Fruit fly (Drosophila melanogaster) whole organism, prepupa: ENCODE measurements around the gene CG11837.

Experiments used
- Blimp-1 ChIP-seq: fragments of 200-800 bp; sonication (Bioruptor generic); optimal IDR thresholded peaks from 3 replicates; lab custom pipeline; 2017; ENCODE audit warnings: missing biosample characterization, missing genetic modification characterization, mild to moderate bottlenecking, moderate library complexity, missing genetic modification reagents
- CG10669 ChIP-seq: fragments of 200-800 bp; sonication (Bioruptor generic); optimal IDR thresholded peaks from 3 replicates; lab custom pipeline; 2018; ENCODE audit warnings: missing biosample characterization, mild to moderate bottlenecking, missing genetic modification characterization, moderate library complexity
- CG11294 ChIP-seq: fragments of 200-800 bp; sonication (Bioruptor generic); IDR thresholded peaks from 2 replicates; pipeline ENCODE4 v1.3.6; 2022; ENCODE audit warnings: missing biosample characterization, missing genetic modification characterization
- CG11762 ChIP-seq: fragments of 200-800 bp; sonication (Bioruptor generic); optimal IDR thresholded peaks from 3 replicates; lab custom pipeline; 2016; ENCODE audit warnings: missing biosample characterization, missing genetic modification characterization; ENCODE audit not compliant: insufficient read depth
- CG11902 ChIP-seq: fragments of 200-800 bp; sonication (Bioruptor generic); optimal IDR thresholded peaks from 3 replicates; lab custom pipeline; 2016; ENCODE audit warnings: missing biosample characterization, missing genetic modification characterization
- CG16779 ChIP-seq: fragments of 200-800 bp; sonication (Bioruptor generic); optimal IDR thresholded peaks from 3 replicates; lab custom pipeline; 2017; ENCODE audit warnings: missing biosample characterization, mild to moderate bottlenecking, missing genetic modification characterization
- CG3032 ChIP-seq: fragments of 200-800 bp; optimal IDR thresholded peaks from 2 replicates; lab custom pipeline; 2019; ENCODE audit warnings: missing biosample characterization, mild to moderate bottlenecking, missing genetic modification characterization, moderate library complexity
- CG32006 ChIP-seq: fragments of 200-800 bp; sonication (Bioruptor generic); optimal IDR thresholded peaks from 3 replicates; lab custom pipeline; 2017; ENCODE audit warnings: missing biosample characterization, mild to moderate bottlenecking, missing genetic modification characterization
- CG3919 ChIP-seq: fragments of 200-800 bp; sonication (Bioruptor generic); optimal IDR thresholded peaks from 3 replicates; lab custom pipeline; 2016; ENCODE audit warnings: missing biosample characterization, missing genetic modification characterization
- CG6854 ChIP-seq: fragments of 200-800 bp; sonication (Bioruptor generic); optimal IDR thresholded peaks from 2 replicates; lab custom pipeline; 2017; ENCODE audit warnings: missing biosample characterization, mild to moderate bottlenecking, missing genetic modification characterization
- CG7368 ChIP-seq: fragments of 200-800 bp; sonication (Bioruptor generic); optimal IDR thresholded peaks from 3 replicates; lab custom pipeline; 2016; ENCODE audit warnings: missing biosample characterization, missing genetic modification characterization
- CG8632 ChIP-seq: fragments of 200-800 bp; sonication (Bioruptor generic); optimal IDR thresholded peaks from 3 replicates; lab custom pipeline; 2016; ENCODE audit warnings: missing biosample characterization, missing genetic modification characterization
- Eip93F ChIP-seq: fragments of 200-800 bp; sonication (Bioruptor generic); optimal IDR thresholded peaks from 2 replicates; lab custom pipeline; 2016; ENCODE audit warnings: missing biosample characterization, mild to moderate bottlenecking, missing genetic modification characterization
- Ets21C ChIP-seq: fragments of 200-800 bp; sonication (Bioruptor generic); optimal IDR thresholded peaks from 3 replicates; lab custom pipeline; 2016; ENCODE audit warnings: missing biosample characterization, missing genetic modification characterization
- Gug ChIP-seq: fragments of 200-800 bp; sonication (Bioruptor generic); IDR thresholded peaks from 2 replicates; pipeline ENCODE4 v1.3.6; 2022; ENCODE audit warnings: missing biosample characterization, missing genetic modification characterization
- Hr38 ChIP-seq: sonication (Bioruptor generic); optimal IDR thresholded peaks from 2 replicates; lab custom pipeline; 2016; ENCODE audit warnings: missing biosample characterization, missing genetic modification characterization
- OdsH ChIP-seq: fragments of 200-800 bp; sonication (Bioruptor generic); optimal IDR thresholded peaks from 3 replicates; lab custom pipeline; 2016; ENCODE audit warnings: missing biosample characterization, missing genetic modification characterization
- Smox ChIP-seq: fragments of 200-800 bp; sonication (Bioruptor generic); optimal IDR thresholded peaks from 3 replicates; lab custom pipeline; 2016; ENCODE audit warnings: missing biosample characterization, missing genetic modification characterization
- Sox14 ChIP-seq: fragments of 200-800 bp; sonication (Bioruptor generic); optimal IDR thresholded peaks from 3 replicates; lab custom pipeline; 2016; ENCODE audit warnings: missing biosample characterization, missing genetic modification characterization
- Sox15 ChIP-seq: fragments of 200-800 bp; sonication (Bioruptor generic); optimal IDR thresholded peaks from 3 replicates; lab custom pipeline; 2016; ENCODE audit warnings: missing biosample characterization, missing genetic modification characterization
- acj6 ChIP-seq: fragments of 200-800 bp; sonication (Bioruptor generic); optimal IDR thresholded peaks from 3 replicates; lab custom pipeline; 2016; ENCODE audit warnings: missing biosample characterization, missing genetic modification characterization
- dac ChIP-seq: fragments of 200-800 bp; sonication (Bioruptor generic); optimal IDR thresholded peaks from 2 replicates; lab custom pipeline; 2017; ENCODE audit warnings: missing biosample characterization, mild to moderate bottlenecking, missing genetic modification characterization
- dsx ChIP-seq: fragments of 200-800 bp; optimal IDR thresholded peaks from 3 replicates; lab custom pipeline; 2019; ENCODE audit warnings: missing biosample characterization, mild to moderate bottlenecking, missing genetic modification characterization, moderate library complexity; ENCODE audit not compliant: poor library complexity, severe bottlenecking
- fd85E ChIP-seq: fragments of 200-800 bp; sonication (Bioruptor generic); optimal IDR thresholded peaks from 3 replicates; lab custom pipeline; 2016; ENCODE audit warnings: missing biosample characterization, missing genetic modification characterization
- net ChIP-seq: fragments of 200-800 bp; sonication (Bioruptor generic); optimal IDR thresholded peaks from 3 replicates; lab custom pipeline; 2016; ENCODE audit warnings: missing biosample characterization, missing genetic modification characterization
- spab ChIP-seq: fragments of 200-800 bp; sonication (Bioruptor generic); optimal IDR thresholded peaks from 2 replicates; lab custom pipeline; 2017; ENCODE audit warnings: missing biosample characterization, mild to moderate bottlenecking, missing genetic modification characterization, missing genetic modification reagents
- ss ChIP-seq, 2 experiments: fragments of 200-800 bp; sonication (Bioruptor generic); optimal IDR thresholded peaks; 2 replicates in 1 of 2; 3 replicates in 1 of 2; lab custom pipeline; 2017 to 2018; ENCODE audit warnings: mild to moderate bottlenecking in 2 of 2, missing biosample characterization in 2 of 2, missing genetic modification characterization in 2 of 2, moderate library complexity in 1 of 2
- svp ChIP-seq: fragments of 200-800 bp; sonication (Bioruptor generic); peaks from one replicate; lab custom pipeline; 2016; ENCODE audit warnings: missing biosample characterization, missing genetic modification characterization
- topi ChIP-seq: fragments of 200-800 bp; sonication (Bioruptor generic); optimal IDR thresholded peaks from 3 replicates; lab custom pipeline; 2016; ENCODE audit warnings: missing biosample characterization, missing genetic modification characterization
- vri ChIP-seq: fragments of 200-800 bp; sonication (Bioruptor generic); optimal IDR thresholded peaks from 3 replicates; lab custom pipeline; 2016; ENCODE audit warnings: missing biosample characterization, mild to moderate bottlenecking, missing genetic modification characterization

Gene CG11837

dm6 chr3R:29096009-29096443 lies 46.7 kb downstream of the CG11837 start (continued):
- no peak for TF ChIP-seq CG32006 (GFP tag; lab: Kevin White, UChicago)
- no peak for TF ChIP-seq acj6 (GFP tag; lab: Kevin White, UChicago)
- peak; percentile 22 for TF ChIP-seq CG6854
- TF ChIP-seq Ets21C (GFP tag; lab: Kevin White, UChicago) = peak; percentile 85
- TF ChIP-seq net (GFP tag; lab: Kevin White, UChicago) = peak; percentile 68
- TF ChIP-seq CG10669 (GFP tag; lab: Kevin White, UChicago) = peak; percentile 87
- peak; percentile 78 for TF ChIP-seq Sox14 (GFP tag; lab: Kevin White, UChicago)
- peak; percentile 50 for TF ChIP-seq CG7368 (GFP tag; lab: Kevin White, UChicago)
- peak; percentile 96 for TF ChIP-seq svp
- no peak for TF ChIP-seq Smox
- peak; percentile 83 for TF ChIP-seq dsx (GFP tag; lab: Kevin White, UChicago)
- TF ChIP-seq vri (GFP tag; lab: Kevin White, UChicago) = no peak
- TF ChIP-seq Blimp-1 (GFP tag; lab: Kevin White, UChicago) = peak; percentile 56
- no peak for TF ChIP-seq OdsH (GFP tag; lab: Kevin White, UChicago)
- TF ChIP-seq Eip93F (GFP tag; lab: Kevin White, UChicago) = peak; percentile 51
- peak; percentile 83 for TF ChIP-seq CG3032
- peak; percentile 37; the same call in 1 of the 2 replicates for TF ChIP-seq Gug (GFP tag; lab: Robert Waterston, UW)
- TF ChIP-seq CG16779 (tag; lab: Kevin White, UChicago) = peak; percentile 53
- TF ChIP-seq ss (GFP tag; optimal IDR thresholded peaks at IDR 0.05; lab: Kevin White, UChicago) = peak in 1 of 2 experiments; percentile 88
- peak; percentile 90 for TF ChIP-seq topi (GFP tag; lab: Kevin White, UChicago)

- TF ChIP-seq CG3919 (GFP tag; lab: Kevin White, UChicago) = no peak
- TF ChIP-seq Sox15 (GFP tag; lab: Kevin White, UChicago) = no peak
- TF ChIP-seq net (GFP tag; lab: Kevin White, UChicago) = no peak
- TF ChIP-seq CG11762 = no peak
- TF ChIP-seq CG8632 = no peak
- no peak for TF ChIP-seq dsx (GFP tag; lab: Kevin White, UChicago)
- TF ChIP-seq Blimp-1 (GFP tag; lab: Kevin White, UChicago) = no peak
- TF ChIP-seq spab (GFP tag; lab: Kevin White, UChicago) = no peak
- TF ChIP-seq dac (GFP tag; lab: Kevin White, UChicago) = no peak
- TF ChIP-seq CG11294 = no peak
- no peak for TF ChIP-seq fd85E (GFP tag; lab: Kevin White, UChicago)
- TF ChIP-seq Hr38 (GFP tag; lab: Kevin White, UChicago) = no peak
- TF ChIP-seq topi (GFP tag; lab: Kevin White, UChicago) = no peak
- TF ChIP-seq CG3032 = no peak
- no peak for TF ChIP-seq CG11902 (GFP tag; lab: Kevin White, UChicago)
Observed at dm6 chr3R:29098022-29098421, 48.7 kb downstream of the CG11837 start.
